Fruit fly (Drosophila melanogaster): ENCODE data around the gene PNUTS.
A peak's percentile ranks its signal among the peaks of the same experiment; 100 is the strongest.

Gene PNUTS

dm6 chr2L:886743-887142 is 16.5 kb downstream of the PNUTS start (continued):
- TF ChIP-seq TFAM (GFP tag; optimal IDR thresholded peaks at IDR 0.05) (no peak), NfI (GFP tag; optimal IDR thresholded peaks at IDR 0.05) (peak; percentile 20), sqz (GFP tag; optimal IDR thresholded peaks at IDR 0.05) (no peak), scrt (GFP tag; optimal IDR thresholded peaks at IDR 0.05) (no peak), CG10462 (GFP tag; optimal IDR thresholded peaks at IDR 0.05) (no peak), Deaf1 (tag; optimal IDR thresholded peaks at IDR 0.05) (no peak), gsb-n (tag; optimal IDR thresholded peaks at IDR 0.05) (no peak), CG10979 (tag; optimal IDR thresholded peaks at IDR 0.05) (no peak), ranshi (GFP tag; IDR thresholded peaks at IDR 0.05) (peak; percentile 15; the same call in 1 of the 2 replicates), ATbp (GFP tag; optimal IDR thresholded peaks at IDR 0.05) (peak; percentile 7), zfh2 (GFP tag; optimal IDR thresholded peaks at IDR 0.05) (no peak), CG15073 (GFP tag; optimal IDR thresholded peaks at IDR 0.05) (no peak), CG31388 (GFP tag; optimal IDR thresholded peaks at IDR 0.05) (no peak), CG18476 (GFP tag; optimal IDR thresholded peaks at IDR 0.05) (no peak), Dp (GFP tag; optimal IDR thresholded peaks at IDR 0.05) (no peak), CG12219 (GFP tag; optimal IDR thresholded peaks at IDR 0.05) (no peak), aop (GFP tag; IDR thresholded peaks at IDR 0.05) (no peak), Dip3 (GFP tag; optimal IDR thresholded peaks at IDR 0.05) (no peak), HmgD (GFP tag; optimal IDR thresholded peaks at IDR 0.05) (no peak), CoRest (tag; optimal IDR thresholded peaks at IDR 0.05) (no peak), Atf6 (GFP tag; IDR thresholded peaks at IDR 0.05) (peak; percentile 37; the same call in 1 of the 2 replicates), dm (GFP tag; optimal IDR thresholded peaks at IDR 0.05) (no peak), dan (GFP tag; IDR thresholded peaks at IDR 0.05) (no peak), Hmr (GFP tag; optimal IDR thresholded peaks at IDR 0.05) (peak; percentile 55), cad (GFP tag; optimal IDR thresholded peaks at IDR 0.05) (no peak), CG6654 (GFP tag; optimal IDR thresholded peaks at IDR 0.05) (no peak), BtbVII (GFP tag; optimal IDR thresholded peaks at IDR 0.05) (no peak), CG16779 (GFP tag; IDR thresholded peaks at IDR 0.05) (no peak), CG2202 (tag; optimal IDR thresholded peaks at IDR 0.05) (no peak), CG2678 (tag; optimal IDR thresholded peaks at IDR 0.05) (peak; percentile 54), Six4 (GFP tag; optimal IDR thresholded peaks at IDR 0.05) (no peak), CG4282 (GFP tag; optimal IDR thresholded peaks at IDR 0.05) (no peak), Opbp (GFP tag; IDR thresholded peaks at IDR 0.05; ENCODE audit: partially characterized antibody) (no peak), pros (GFP tag; optimal IDR thresholded peaks at IDR 0.05) (no peak), H2.0 (GFP tag; IDR thresholded peaks at IDR 0.05) (no peak), pb (GFP tag; optimal IDR thresholded peaks at IDR 0.05) (no peak), nerfin-1 (tag; optimal IDR thresholded peaks at IDR 0.05) (no peak), Atf3 (GFP tag; optimal IDR thresholded peaks at IDR 0.05) (no peak), Rx (GFP tag; IDR thresholded peaks at IDR 0.05) (no peak), CG31224 (GFP tag; IDR thresholded peaks at IDR 0.05) (no peak), mirr (GFP tag; optimal IDR thresholded peaks at IDR 0.05) (no peak), Gsc (GFP tag; IDR thresholded peaks at IDR 0.05) (no peak), seq (GFP tag; IDR thresholded peaks at IDR 0.05) (no peak), Mes4 (GFP tag; optimal IDR thresholded peaks at IDR 0.05) (no peak), ken (GFP tag; IDR thresholded peaks at IDR 0.05) (no peak), CG7786 (GFP tag; optimal IDR thresholded peaks at IDR 0.05) (no peak), nerfin-2 (GFP tag; IDR thresholded peaks at IDR 0.05; ENCODE audit: partially characterized antibody) (no peak), phol (tag; optimal IDR thresholded peaks at IDR 0.05) (no peak), shn (GFP tag; optimal IDR thresholded peaks at IDR 0.05) (no peak), HLH54F (GFP tag; optimal IDR thresholded peaks at IDR 0.05) (no peak), Doc3 (GFP tag; IDR thresholded peaks at IDR 0.05; ENCODE audit: partially characterized antibody) (no peak), sim (GFP tag; IDR thresholded peaks at IDR 0.05) (no peak), CG11093 (GFP tag; IDR thresholded peaks at IDR 0.05) (no peak)

All from whole organism, embryonic.